Worm (Caenorhabditis elegans) whole organism, L2 larva: ENCODE measurements around the gene nhr-183.

Source experiments
- R02D3.7 ChIP-seq: fragments of 150-350 bp; optimal IDR thresholded peaks from 2 replicates; lab custom pipeline; 2014; ENCODE audit warnings: missing biosample characterization, missing genetic modification characterization
- ZK546.5 ChIP-seq: sonication (generic microtip); optimal IDR thresholded peaks from 2 replicates; lab custom pipeline; 2017; ENCODE audit warnings: missing biosample characterization, missing genetic modification characterization
- ama-1 ChIP-seq: fragments of 150-350 bp; optimal IDR thresholded peaks from 2 replicates; lab custom pipeline; 2018; ENCODE audit warnings: inconsistent platforms
- ceh-82 ChIP-seq: fragments of 150-350 bp; optimal IDR thresholded peaks from 2 replicates; lab custom pipeline; 2014; ENCODE audit warnings: missing biosample characterization, missing genetic modification characterization
- fos-1 ChIP-seq: fragments of 150-350 bp; optimal IDR thresholded peaks from 2 replicates; lab custom pipeline; 2014; ENCODE audit warnings: missing biosample characterization, missing genetic modification characterization
- lsy-2 ChIP-seq, 2 experiments: fragments of 150-350 bp in 1 of 2; sonication (generic microtip) in 1 of 2; optimal IDR thresholded peaks; 2 replicates each; lab custom pipeline; 2014 to 2017; ENCODE audit warnings: missing biosample characterization in 2 of 2, missing genetic modification characterization in 2 of 2
- mab-5 ChIP-seq: fragments of 150-350 bp; optimal IDR thresholded peaks from 2 replicates; lab custom pipeline; 2014; ENCODE audit warnings: missing biosample characterization, missing genetic modification characterization
- mbf-1 ChIP-seq: sonication (generic microtip); optimal IDR thresholded peaks from 2 replicates; lab custom pipeline; 2017; ENCODE audit warnings: missing biosample characterization, missing genetic modification characterization
- unc-39 ChIP-seq: fragments of 150-350 bp; optimal IDR thresholded peaks from 2 replicates; lab custom pipeline; 2014; ENCODE audit warnings: missing biosample characterization, missing genetic modification characterization

DNA sequence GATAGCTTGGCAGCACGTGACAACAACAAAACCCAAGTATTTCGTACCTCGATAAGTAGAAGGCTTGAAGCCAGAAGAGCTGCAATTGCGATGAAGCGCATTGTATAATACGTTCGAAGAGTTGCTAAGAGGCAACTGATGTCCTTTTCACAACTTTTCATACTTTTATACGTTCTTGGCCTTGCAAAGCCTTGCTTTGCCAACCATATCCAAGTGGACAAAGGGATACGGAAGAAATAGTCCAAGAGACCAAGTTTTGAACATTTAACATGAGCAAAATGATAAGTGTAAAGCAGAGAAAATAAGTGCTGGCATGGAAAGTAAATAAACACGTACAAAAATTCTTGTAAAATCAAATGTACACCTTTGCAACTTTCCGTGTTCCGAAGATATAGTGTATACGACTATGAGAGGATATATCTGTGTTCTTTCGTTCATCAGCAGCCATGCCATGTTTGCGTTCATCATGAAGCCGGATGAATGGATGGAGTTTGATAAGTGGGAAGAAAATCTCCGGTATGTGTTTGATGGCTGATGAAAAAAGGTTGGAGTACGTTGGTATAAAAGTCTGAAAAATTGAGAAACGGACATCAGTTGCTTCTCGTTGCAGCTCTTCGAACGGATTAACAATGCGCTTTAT is 9.9 kb upstream of the nhr-183 start, which contains the start of the genes Y5H2A.4 and abu-4:
- TF ChIP-seq mab-5: no peak
- no peak for TF ChIP-seq ZK546.5 (tag; lab: Kevin White, UChicago)
- no peak for TF ChIP-seq ama-1 (lab: Kevin White, UChicago)
- no peak for TF ChIP-seq R02D3.7
- TF ChIP-seq fos-1 (tag; lab: Kevin White, UChicago): no peak
- no peak for TF ChIP-seq lsy-2 (tag; optimal IDR thresholded peaks at IDR 0.05; lab: Kevin White, UChicago)
- TF ChIP-seq unc-39 (tag; lab: Kevin White, UChicago): no peak
- TF ChIP-seq ceh-82: no peak
- TF ChIP-seq mbf-1 (tag; lab: Kevin White, UChicago): no peak
